Fruit fly (Drosophila melanogaster) whole organism, larva: Measurements from ENCODE around the gene CG6983.
A peak's percentile ranks its signal among the peaks of the same experiment; 100 is the strongest.

ENCODE experiments used
- noc ChIP-seq: fragments of 200-800 bp; sonication (Bioruptor generic); optimal IDR thresholded peaks from 3 replicates; lab custom pipeline; 2019; ENCODE audit warnings: missing biosample characterization, mild to moderate bottlenecking, missing genetic modification characterization, moderate library complexity

Gene CG6983

DNA sequence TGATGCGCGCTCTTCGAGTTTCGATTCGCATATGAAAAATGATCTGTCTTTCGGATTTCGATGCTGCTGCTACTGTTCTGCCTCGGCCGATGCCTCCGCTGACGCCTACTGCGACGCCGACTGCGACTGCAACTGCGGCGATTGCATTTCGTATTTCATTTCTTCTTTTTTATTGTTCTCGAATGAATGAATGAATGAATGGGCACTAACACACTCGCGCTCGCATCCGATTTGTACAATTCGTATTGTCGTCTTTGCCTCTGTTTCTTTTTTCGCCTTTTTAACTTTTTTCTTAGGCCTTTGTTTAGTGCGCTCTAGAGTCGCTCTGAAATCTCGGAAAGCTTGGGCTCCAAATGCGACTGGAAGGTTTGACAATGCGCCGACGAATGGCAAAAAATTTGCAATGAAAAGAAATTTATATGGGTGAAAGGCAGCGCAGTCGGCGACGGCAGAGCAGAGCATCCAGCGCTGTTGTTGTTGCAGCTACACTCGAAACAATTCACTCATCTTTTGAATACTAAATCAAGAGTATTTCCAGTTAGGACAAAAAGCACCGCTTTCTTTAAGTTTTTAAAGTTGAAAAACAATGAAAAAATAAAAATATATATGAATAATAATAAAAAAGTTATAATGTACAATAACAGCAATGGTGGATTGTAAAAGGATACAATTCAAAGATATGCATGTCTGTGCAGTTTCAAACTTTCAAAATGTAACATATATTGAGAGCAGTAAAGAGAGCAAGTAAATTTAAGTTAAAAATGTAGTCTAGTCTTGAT lies 27.2 kb downstream of the CG6983 start, which contains the start of gene CG32354:
Gene CG32354, minus strand, starts transcription at position 398 of the 779 bp plus-strand sequence.
- TF ChIP-seq noc (tag; lab: Kevin White, UChicago), result no peak

DNA sequence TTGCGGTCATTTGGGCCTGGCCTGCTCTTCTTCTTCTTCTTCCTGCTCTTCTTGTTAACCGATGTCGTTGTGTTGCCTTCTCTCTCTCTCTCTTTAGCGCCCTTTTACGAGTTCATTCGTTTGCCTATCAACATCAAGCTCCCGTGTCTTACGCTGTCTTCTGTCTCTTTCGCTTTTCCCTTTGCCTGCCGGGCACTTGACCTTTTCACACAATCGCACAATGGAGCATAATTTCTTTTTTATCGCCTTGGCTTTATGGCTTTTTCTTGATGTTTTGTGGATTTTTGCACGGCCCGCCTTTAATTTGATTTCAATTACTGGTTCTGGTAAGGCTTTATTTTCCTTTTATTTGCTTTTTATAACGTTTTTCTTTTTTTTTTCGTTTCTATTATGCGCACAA lies 27.8 kb downstream of the CG6983 start:
- TF ChIP-seq noc (tag; lab: Kevin White, UChicago), result no peak

DNA sequence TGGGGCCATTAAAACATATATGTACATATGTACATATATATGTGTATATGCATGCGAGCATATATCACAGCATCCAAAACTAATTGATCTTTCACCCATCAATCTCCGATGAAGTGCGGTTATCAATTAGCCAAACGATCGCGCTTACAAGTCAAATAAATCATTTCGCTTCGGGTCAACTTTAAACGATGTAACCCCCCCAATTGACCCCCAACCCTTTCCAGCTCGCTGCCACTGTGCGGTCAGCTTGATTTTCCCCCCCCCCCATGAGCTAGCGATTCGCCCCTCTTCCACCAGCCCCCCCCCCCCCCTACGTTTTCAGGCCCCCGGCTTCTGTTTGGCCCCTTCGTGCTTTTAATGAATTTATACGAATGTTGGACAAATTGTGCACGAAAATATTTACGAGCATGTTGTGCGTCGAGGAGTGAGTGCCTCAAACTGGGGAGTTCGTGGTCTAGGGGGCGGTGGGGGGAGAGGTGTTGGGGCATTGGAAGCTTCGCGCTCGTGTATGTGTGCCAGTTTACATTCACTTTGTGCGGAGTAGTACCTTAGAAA lies 29.5 kb downstream of the CG6983 start:
- no peak for TF ChIP-seq noc (tag; lab: Kevin White, UChicago)

DNA sequence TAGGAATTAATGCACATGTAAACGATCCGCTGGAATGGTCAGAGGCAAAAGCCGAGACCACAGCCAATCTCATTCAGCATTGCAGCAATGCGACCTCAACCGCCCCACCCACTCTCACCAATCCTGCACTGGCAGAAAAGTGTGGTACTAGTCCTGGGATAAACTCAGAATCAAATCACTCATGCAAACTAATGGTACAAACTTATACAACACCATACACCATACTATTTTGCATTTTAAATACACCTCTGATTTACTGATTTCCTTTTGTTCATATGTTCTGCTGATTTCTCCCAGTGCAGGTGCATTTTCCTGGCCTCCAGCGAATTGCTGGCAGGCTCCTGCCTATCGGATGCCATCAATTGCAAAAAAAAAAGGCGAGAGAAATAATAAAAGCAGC lies 30.2 kb downstream of the CG6983 start:
- no peak for TF ChIP-seq noc (tag; lab: Kevin White, UChicago)

DNA sequence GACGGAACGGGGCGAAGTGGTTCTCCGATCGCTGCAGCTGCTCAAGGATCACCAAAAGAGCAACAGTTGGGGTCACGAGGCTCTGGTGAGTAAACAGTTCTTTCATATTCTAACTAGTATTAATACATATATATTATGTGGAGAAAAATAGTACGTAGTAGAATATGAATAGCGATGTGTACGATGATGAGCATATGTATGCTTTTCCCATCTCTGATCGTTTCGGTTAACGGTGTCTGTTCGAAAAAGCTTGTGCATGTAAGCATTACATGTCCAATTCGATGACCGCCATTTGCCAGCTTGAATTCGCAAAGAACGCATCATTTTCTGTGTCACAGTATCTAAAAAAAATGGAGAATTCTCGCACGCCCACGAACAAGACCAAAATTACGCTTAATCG lies 36.5 kb downstream of the CG6983 start, which contains the start of the genes Oseg1 and mtrm:
Gene Oseg1, minus strand, starts transcription at position 101 of the 400 bp plus-strand sequence.
Gene mtrm, plus strand, starts transcription at position 288 of the 400 bp plus-strand sequence.
- no peak for TF ChIP-seq noc (tag; lab: Kevin White, UChicago)

DNA sequence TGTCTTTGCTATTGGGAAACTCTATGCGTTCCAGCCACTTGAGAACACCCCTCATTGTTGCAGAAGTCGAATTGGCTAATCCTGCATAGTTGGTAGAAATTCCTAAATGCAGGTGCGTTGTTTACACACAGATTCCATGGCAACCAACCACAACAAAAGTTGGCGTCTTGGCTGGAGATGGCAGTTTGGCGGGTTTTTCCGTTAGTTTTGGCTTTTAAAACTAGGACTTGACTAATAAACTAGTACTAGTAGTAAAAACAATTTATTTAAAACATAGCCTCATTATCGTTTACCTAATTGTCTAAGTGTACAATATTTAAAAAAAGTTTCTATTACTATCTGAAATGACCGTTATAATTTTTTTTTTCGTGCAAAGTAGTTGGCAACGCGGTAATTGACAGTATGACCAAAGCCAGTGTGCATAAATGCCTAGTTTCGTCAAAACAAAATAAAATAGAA lies 37.7 kb downstream of the CG6983 start, which contains the start of gene Exo70:
Gene Exo70, plus strand, starts transcription at position 413 of the 459 bp plus-strand sequence.
- TF ChIP-seq noc (tag; lab: Kevin White, UChicago), result no peak

DNA sequence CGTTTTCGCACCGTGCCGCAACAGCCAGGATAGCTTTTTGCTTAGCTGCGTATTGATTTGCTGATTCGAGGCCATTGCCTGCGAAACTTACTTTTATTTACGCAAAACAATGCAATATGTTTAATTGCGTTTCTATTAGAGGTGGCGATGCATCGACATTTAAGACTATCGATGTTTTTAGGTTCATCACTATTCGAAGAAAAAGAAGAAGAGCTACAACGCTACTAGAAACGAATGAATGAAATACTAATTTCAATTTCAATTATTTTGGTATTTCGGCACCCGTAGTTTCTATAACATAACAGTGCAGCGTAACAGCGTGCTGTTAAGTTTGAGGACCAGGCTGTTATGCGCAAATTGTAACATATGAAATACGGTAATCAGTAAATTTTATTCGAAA lies 44.1 kb downstream of the CG6983 start, which contains the start of the genes Tpt, mkg-p and CG13667:
Gene Tpt, minus strand, starts transcription at position 155 of the 400 bp plus-strand sequence.
Gene mkg-p, minus strand, starts transcription at position 155 of the 400 bp plus-strand sequence.
Gene CG13667, plus strand, starts transcription at position 332 of the 400 bp plus-strand sequence.
- TF ChIP-seq noc (tag; lab: Kevin White, UChicago), result no peak

DNA sequence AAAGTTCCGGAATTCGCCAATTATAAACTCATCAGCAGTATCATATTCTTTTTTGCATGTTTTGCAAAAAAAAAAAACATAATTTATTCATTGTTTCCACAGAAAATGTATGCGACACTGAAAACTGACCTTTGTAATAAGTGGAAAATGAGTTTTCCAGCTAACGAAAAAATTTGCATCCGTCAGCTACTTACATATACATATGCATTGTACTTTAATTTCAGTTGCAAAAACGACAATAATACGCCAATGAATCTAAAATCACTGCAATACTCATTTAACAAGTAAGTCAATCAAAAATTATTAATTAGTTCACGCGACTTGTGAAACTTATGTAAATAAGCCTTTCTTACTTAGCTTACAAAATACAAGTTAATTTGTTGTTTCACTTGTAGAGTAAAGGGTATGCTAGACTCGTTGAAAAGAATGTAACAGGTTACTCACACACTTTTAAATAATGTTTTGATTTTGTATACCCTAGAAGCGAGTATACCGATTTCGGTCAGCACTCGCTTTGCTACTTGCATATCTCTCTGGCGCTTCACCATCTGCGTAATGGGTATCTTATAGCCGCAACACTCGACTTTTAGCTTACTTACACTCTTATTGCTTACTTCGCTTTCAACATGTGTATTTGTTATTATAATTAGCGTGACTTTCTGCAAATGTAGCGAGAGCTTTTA lies 50.3 kb downstream of the CG6983 start:
- TF ChIP-seq noc (tag; lab: Kevin White, UChicago), result no peak

DNA sequence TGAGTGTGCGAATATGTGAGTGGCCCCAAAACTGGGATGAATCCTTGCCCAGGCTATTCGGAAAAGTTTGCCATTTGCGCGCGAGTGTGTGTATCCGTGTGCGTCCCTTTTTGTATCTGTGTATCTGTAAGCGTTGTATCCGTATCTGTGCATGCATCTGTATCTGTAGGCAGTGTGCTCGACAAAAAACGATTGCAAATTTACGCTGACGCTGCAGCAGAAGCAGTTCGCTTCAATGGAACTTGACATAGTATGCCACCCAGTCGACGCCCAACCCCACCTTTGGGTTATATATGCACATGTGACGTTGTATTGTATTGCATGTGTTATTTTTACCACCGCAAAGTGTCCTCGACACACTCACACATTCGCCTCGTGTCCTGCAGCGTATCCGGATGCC lies 53.0 kb downstream of the CG6983 start:
- TF ChIP-seq noc (tag; lab: Kevin White, UChicago), result no peak

DNA sequence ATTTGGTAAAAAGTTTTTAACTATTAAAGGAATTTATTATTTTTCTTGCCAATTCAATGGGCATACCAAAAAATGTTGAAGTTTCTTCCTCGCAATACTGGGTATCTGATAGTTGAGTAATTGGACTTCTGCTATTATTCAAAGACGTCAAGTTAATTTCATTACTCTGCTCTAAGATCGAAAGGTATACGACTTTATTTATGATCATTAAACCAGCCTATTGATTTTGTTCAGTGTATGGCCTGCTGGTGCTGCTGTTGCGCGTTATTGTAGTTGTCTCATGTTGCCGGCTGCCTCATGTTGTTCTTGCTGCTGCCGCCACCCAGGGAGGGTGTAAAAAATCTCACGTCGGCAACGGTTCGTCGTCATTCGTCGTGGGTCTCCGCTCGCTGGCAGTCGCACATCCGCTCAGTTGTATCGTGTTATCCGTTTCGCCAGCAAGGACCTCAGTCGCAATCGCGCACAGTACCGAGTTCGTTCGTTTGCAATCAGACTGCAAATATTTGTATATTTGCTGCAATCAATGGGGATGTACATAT lies 53.5 kb downstream of the CG6983 start, which contains the start of gene CG7120:
Gene CG7120, plus strand, starts transcription at position 371 of the 539 bp plus-strand sequence.
- no peak for TF ChIP-seq noc (tag; lab: Kevin White, UChicago)

DNA sequence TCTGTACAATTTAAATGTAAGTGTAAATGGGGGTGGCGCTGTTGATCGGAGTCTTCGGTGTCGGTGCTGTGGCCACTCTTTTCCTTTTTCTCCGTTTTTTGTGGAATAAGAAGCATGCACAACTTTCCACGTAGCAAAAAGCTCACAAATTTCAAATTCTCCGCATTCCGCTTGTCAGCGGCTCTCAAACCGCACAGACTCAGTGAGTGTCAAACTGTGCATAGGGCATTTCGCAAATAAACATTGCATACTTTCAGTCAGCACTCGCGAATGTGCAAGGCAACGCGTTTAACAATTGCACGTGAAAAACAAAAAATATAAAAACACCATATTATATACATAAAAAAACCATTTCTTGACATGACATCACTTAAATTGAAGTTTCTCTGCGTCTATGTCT lies 54.2 kb downstream of the CG6983 start:
- TF ChIP-seq noc (tag; lab: Kevin White, UChicago), result no peak

DNA sequence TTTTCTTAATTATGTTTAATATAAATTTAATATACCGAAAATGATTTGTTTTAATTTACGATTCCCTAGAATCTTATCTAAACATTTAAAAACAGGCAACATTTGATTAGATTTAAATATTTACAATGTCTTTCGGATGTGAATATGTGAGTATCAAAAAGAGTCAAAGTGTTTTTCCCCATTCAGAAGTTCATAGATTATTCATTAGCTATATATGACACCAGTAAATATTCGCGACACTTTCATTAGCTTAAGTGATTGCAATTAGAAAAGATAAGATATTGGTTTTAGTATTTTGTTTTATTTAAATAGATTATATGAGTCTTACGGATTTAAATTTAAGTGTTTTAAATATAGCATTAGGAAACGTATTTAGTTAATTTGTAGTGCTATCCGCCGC lies 55.0 kb downstream of the CG6983 start:
- peak; percentile 81 for TF ChIP-seq noc (tag; lab: Kevin White, UChicago)

DNA sequence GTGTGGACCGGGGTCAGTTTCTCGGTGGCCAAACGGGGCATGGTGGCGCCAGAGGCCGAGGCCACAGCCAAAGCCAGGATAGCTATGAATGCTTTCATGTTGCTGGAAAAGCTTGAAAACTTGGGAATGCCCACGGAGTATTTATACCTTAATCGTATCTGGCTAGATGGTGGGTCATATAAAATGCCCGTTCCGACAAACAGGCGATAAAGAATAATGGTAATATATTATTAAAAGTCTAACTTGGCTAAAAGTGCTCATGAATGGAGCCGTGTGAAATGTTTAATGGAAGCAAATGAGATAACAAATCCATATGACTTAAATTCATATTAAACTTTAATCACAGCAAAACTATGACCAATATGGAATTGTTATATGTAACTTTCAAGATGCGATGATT lies 55.6 kb downstream of the CG6983 start, which contains the start of gene Jon66Cii:
Gene Jon66Cii, minus strand, starts transcription at position 101 of the 400 bp plus-strand sequence.
- no peak for TF ChIP-seq noc (tag; lab: Kevin White, UChicago)
